Worm (Caenorhabditis elegans) whole organism, midembryonic: ENCODE measurements around the gene fbxc-7.
"Not testable (repeated sequence)": the region's sequence is repeated elsewhere in the genome, so short reads cannot be mapped to it uniquely, and the experiment has no call there.

Source experiments
- T22C8.4 ChIP-seq: fragments of 200-800 bp; sonication (Bioruptor generic); IDR thresholded peaks from 2 replicates; pipeline ENCODE4 v1.3.6; 2022; ENCODE audit warnings: missing genetic modification characterization, missing compliant biosample characterization
- cog-1 ChIP-seq: sonication (generic microtip); optimal IDR thresholded peaks from 2 replicates; lab custom pipeline; 2016; ENCODE audit warnings: missing genetic modification characterization, missing compliant biosample characterization
- flt-1 ChIP-seq: fragments of 200-800 bp; sonication (Bioruptor generic); IDR thresholded peaks from 2 replicates; pipeline ENCODE4 v1.3.6; 2022; ENCODE audit warnings: missing genetic modification characterization, missing compliant biosample characterization
- klf-2 ChIP-seq: fragments of 200-800 bp; sonication (Bioruptor generic); conservative IDR thresholded peaks from 2 replicates; pipeline ENCODE4 v1.3.6; 2022; ENCODE audit warnings: missing genetic modification reagents, missing genetic modification characterization, missing compliant biosample characterization
- med-1 ChIP-seq: sonication (generic microtip); optimal IDR thresholded peaks from 2 replicates; lab custom pipeline; 2017; ENCODE audit warnings: missing genetic modification characterization, mild to moderate bottlenecking, missing compliant biosample characterization, antibody characterized with exemption, missing genetic modification reagents; ENCODE audit not compliant: insufficient read depth
- ref-1 ChIP-seq: fragments of 200-800 bp; sonication (Bioruptor generic); conservative IDR thresholded peaks from 2 replicates; pipeline ENCODE4 v1.3.6; 2022; ENCODE audit warnings: missing genetic modification reagents, missing genetic modification characterization, missing compliant biosample characterization
- tab-1 ChIP-seq: fragments of 200-800 bp; sonication (Bioruptor generic); IDR thresholded peaks from 2 replicates; pipeline ENCODE4 v1.3.6; 2022; ENCODE audit warnings: missing genetic modification characterization, missing compliant biosample characterization
- ztf-23 ChIP-seq: fragments of 200-800 bp; sonication (Bioruptor generic); IDR thresholded peaks from 2 replicates; pipeline ENCODE4 v1.3.6; 2022; ENCODE audit warnings: missing genetic modification reagents, missing genetic modification characterization, missing compliant biosample characterization
- ztf-29 ChIP-seq: fragments of 200-800 bp; sonication (Bioruptor generic); IDR thresholded peaks from 2 replicates; pipeline ENCODE4 v1.3.6; 2022; ENCODE audit warnings: missing genetic modification reagents, missing genetic modification characterization, missing compliant biosample characterization

fbxc-7 gene

ce11 chrII:954626-955025 lies at the start of gene fbxc-7:
TSS of gene fbxc-7 (plus strand) at chrII:954926.
- TF ChIP-seq T22C8.4; cog-1 (tag; lab: Kevin White, UChicago); med-1 (GFP tag; lab: Kevin White, UChicago): not testable (repeated sequence)

- TF ChIP-seq ref-1 (no peak), ztf-23 (GFP tag; lab: Robert Waterston, UW) (no peak), med-1 (GFP tag; lab: Kevin White, UChicago) (no peak), klf-2 (GFP tag; lab: Robert Waterston, UW) (no peak), flt-1 (GFP tag; lab: Robert Waterston, UW) (no peak), cog-1 (tag; lab: Kevin White, UChicago) (no peak), tab-1 (GFP tag; lab: Robert Waterston, UW) (no peak), T22C8.4 (no peak)
Measured at ce11 chrII:905335-905734, 49.4 kb upstream of the fbxc-7 start.

- TF ChIP-seq ztf-29 (GFP tag; lab: Robert Waterston, UW) (no peak), med-1 (GFP tag; lab: Kevin White, UChicago) (no peak), flt-1 (GFP tag; lab: Robert Waterston, UW) (no peak), cog-1 (tag; lab: Kevin White, UChicago) (no peak), ztf-23 (GFP tag; lab: Robert Waterston, UW) (no peak), klf-2 (GFP tag; lab: Robert Waterston, UW) (no peak), T22C8.4 (no peak), ref-1 (no peak), tab-1 (GFP tag; lab: Robert Waterston, UW) (no peak)
Measured at ce11 chrII:909554-909953, 45.2 kb upstream of the fbxc-7 start, which contains the start of the genes fbxc-24 and fbxc-27. TSS of gene fbxc-24 (minus strand) at chrII:909654. TSS of gene fbxc-27 (plus strand) at chrII:909769.

ce11 chrII:911680-912079 lies 43.0 kb upstream of the fbxc-7 start, which contains the start of gene fbxc-31:
TSS of gene fbxc-31 (plus strand) at chrII:911980.
- no peak for TF ChIP-seq T22C8.4
- no peak for TF ChIP-seq tab-1 (GFP tag; lab: Robert Waterston, UW)
- TF ChIP-seq ref-1: no peak
- no peak for TF ChIP-seq flt-1 (GFP tag; lab: Robert Waterston, UW)
- TF ChIP-seq klf-2 (GFP tag; lab: Robert Waterston, UW): no peak
- no peak for TF ChIP-seq ztf-29 (GFP tag; lab: Robert Waterston, UW)
- no peak for TF ChIP-seq ztf-23 (GFP tag; lab: Robert Waterston, UW)
- TF ChIP-seq med-1 (GFP tag; lab: Kevin White, UChicago): no peak

ce11 chrII:913222-913722 lies 41.5 kb upstream of the fbxc-7 start, which contains the start of gene fbxc-33:
TSS of gene fbxc-33 (plus strand) at chrII:913672.
- TF ChIP-seq ztf-23 (GFP tag; lab: Robert Waterston, UW): no peak
- TF ChIP-seq flt-1 (GFP tag; lab: Robert Waterston, UW): no peak
- TF ChIP-seq cog-1 (tag; lab: Kevin White, UChicago): no peak
- TF ChIP-seq ztf-29 (GFP tag; lab: Robert Waterston, UW): no peak
- no peak for TF ChIP-seq tab-1 (GFP tag; lab: Robert Waterston, UW)
- no peak for TF ChIP-seq klf-2 (GFP tag; lab: Robert Waterston, UW)
- TF ChIP-seq ref-1: no peak
- TF ChIP-seq med-1 (GFP tag; lab: Kevin White, UChicago): no peak
- no peak for TF ChIP-seq T22C8.4

ce11 chrII:915206-915605 lies 39.5 kb upstream of the fbxc-7 start:
- TF ChIP-seq ztf-23 (GFP tag; lab: Robert Waterston, UW) (no peak), flt-1 (GFP tag; lab: Robert Waterston, UW) (no peak), T22C8.4 (no peak), ref-1 (no peak)

- TF ChIP-seq cog-1 (tag; lab: Kevin White, UChicago): no peak
- no peak for TF ChIP-seq ztf-29 (GFP tag; lab: Robert Waterston, UW)
- no peak for TF ChIP-seq ztf-23 (GFP tag; lab: Robert Waterston, UW)
- no peak for TF ChIP-seq flt-1 (GFP tag; lab: Robert Waterston, UW)
- no peak for TF ChIP-seq med-1 (GFP tag; lab: Kevin White, UChicago)
- no peak for TF ChIP-seq tab-1 (GFP tag; lab: Robert Waterston, UW)
- no peak for TF ChIP-seq klf-2 (GFP tag; lab: Robert Waterston, UW)
- no peak for TF ChIP-seq T22C8.4
- no peak for TF ChIP-seq ref-1
Measured at ce11 chrII:915780-916179, 38.9 kb upstream of the fbxc-7 start, which contains the start of gene fbxc-29. TSS of gene fbxc-29 (plus strand) at chrII:916080.

- TF ChIP-seq klf-2 (GFP tag; lab: Robert Waterston, UW) (no peak), ztf-29 (GFP tag; lab: Robert Waterston, UW) (no peak), tab-1 (GFP tag; lab: Robert Waterston, UW) (no peak), T22C8.4 (no peak), cog-1 (tag; lab: Kevin White, UChicago) (no peak), med-1 (GFP tag; lab: Kevin White, UChicago) (no peak), ref-1 (no peak), ztf-23 (GFP tag; lab: Robert Waterston, UW) (no peak), flt-1 (GFP tag; lab: Robert Waterston, UW) (no peak)
Measured at ce11 chrII:917324-917723, 37.4 kb upstream of the fbxc-7 start, which contains the start of gene fbxc-30. TSS of gene fbxc-30 (plus strand) at chrII:917624.

ce11 chrII:920326-920725 lies 34.4 kb upstream of the fbxc-7 start:
- no peak for TF ChIP-seq ztf-23 (GFP tag; lab: Robert Waterston, UW)
- TF ChIP-seq ztf-29 (GFP tag; lab: Robert Waterston, UW): no peak
- TF ChIP-seq flt-1 (GFP tag; lab: Robert Waterston, UW): no peak
- no peak for TF ChIP-seq med-1 (GFP tag; lab: Kevin White, UChicago)
- TF ChIP-seq cog-1 (tag; lab: Kevin White, UChicago): no peak
- no peak for TF ChIP-seq tab-1 (GFP tag; lab: Robert Waterston, UW)
- no peak for TF ChIP-seq klf-2 (GFP tag; lab: Robert Waterston, UW)
- no peak for TF ChIP-seq ref-1
- no peak for TF ChIP-seq T22C8.4
